Worm (Caenorhabditis elegans) whole organism, early embryonic: ENCODE measurements around the gene btb-9.

Source experiments
- B0310.2 ChIP-seq: sonication (generic microtip); optimal IDR thresholded peaks from 2 replicates; lab custom pipeline; 2016; ENCODE audit warnings: mild to moderate bottlenecking, missing genetic modification characterization, missing compliant biosample characterization
- F13C5.2 ChIP-seq: sonication (generic microtip); optimal IDR thresholded peaks from 2 replicates; lab custom pipeline; 2017; ENCODE audit warnings: mild to moderate bottlenecking, missing genetic modification characterization, inconsistent platforms, missing compliant biosample characterization
- aly-1 ChIP-seq: sonication (generic microtip); optimal IDR thresholded peaks from 2 replicates; lab custom pipeline; 2016; ENCODE audit warnings: missing genetic modification characterization, missing compliant biosample characterization
- ama-1 ChIP-seq: fragments of 150-350 bp; optimal IDR thresholded peaks from 2 replicates; lab custom pipeline; 2014
- ceh-13 ChIP-seq: fragments of 200-800 bp; sonication (Bioruptor generic); optimal IDR thresholded peaks from 2 replicates; lab custom pipeline; 2018; ENCODE audit warnings: mild to moderate bottlenecking, missing genetic modification characterization, missing compliant biosample characterization
- ceh-36 ChIP-seq: sonication (generic microtip); optimal IDR thresholded peaks from 2 replicates; lab custom pipeline; 2016; ENCODE audit warnings: missing genetic modification characterization, inconsistent platforms, missing compliant biosample characterization
- ets-7 ChIP-seq: sonication (generic microtip); optimal IDR thresholded peaks from 2 replicates; lab custom pipeline; 2016; ENCODE audit warnings: missing genotype, missing genetic modification characterization, missing compliant biosample characterization
- flt-1 ChIP-seq: fragments of 200-800 bp; sonication (Bioruptor generic); IDR thresholded peaks from 2 replicates; pipeline ENCODE4 v1.3.6; 2022; ENCODE audit warnings: missing genetic modification characterization, missing compliant biosample characterization
- hmbx-1 ChIP-seq: sonication (generic microtip); optimal IDR thresholded peaks from 2 replicates; lab custom pipeline; 2016; ENCODE audit warnings: mild to moderate bottlenecking, missing genetic modification characterization, missing compliant biosample characterization
- hmg-4 ChIP-seq: fragments of 200-800 bp; sonication (Bioruptor generic); optimal IDR thresholded peaks from 2 replicates; lab custom pipeline; 2018; ENCODE audit warnings: mild to moderate bottlenecking, missing genetic modification characterization, missing compliant biosample characterization
- hnd-1 ChIP-seq: sonication (generic microtip); optimal IDR thresholded peaks from 2 replicates; lab custom pipeline; 2016; ENCODE audit warnings: missing genetic modification characterization, missing compliant biosample characterization
- pes-1 ChIP-seq: fragments of 200-800 bp; sonication (Bioruptor generic); IDR thresholded peaks from 2 replicates; pipeline ENCODE4 v1.3.6; 2022; ENCODE audit warnings: missing genetic modification reagents, missing genetic modification characterization, missing compliant biosample characterization
- scrt-1 ChIP-seq: fragments of 200-800 bp; sonication (Bioruptor generic); IDR thresholded peaks from 2 replicates; pipeline ENCODE4 v1.3.6; 2022; ENCODE audit warnings: missing genetic modification characterization, missing compliant biosample characterization
- sea-1 ChIP-seq: fragments of 200-800 bp; sonication (Bioruptor generic); conservative IDR thresholded peaks from 2 replicates; pipeline ENCODE4 v1.3.6; 2022; ENCODE audit warnings: missing genetic modification characterization, missing compliant biosample characterization
- tbx-11 ChIP-seq: fragments of 200-800 bp; sonication (Bioruptor generic); IDR thresholded peaks from 2 replicates; pipeline ENCODE4 v1.3.6; 2022; ENCODE audit warnings: missing genetic modification characterization, missing compliant biosample characterization
- tbx-37 ChIP-seq: fragments of 200-800 bp; sonication (Bioruptor generic); conservative IDR thresholded peaks from 2 replicates; pipeline ENCODE4 v1.3.6; 2022; ENCODE audit warnings: missing genetic modification reagents, missing genetic modification characterization, missing compliant biosample characterization
- tra-4 ChIP-seq: sonication (generic microtip); optimal IDR thresholded peaks from 2 replicates; lab custom pipeline; 2017; ENCODE audit warnings: missing genetic modification characterization, missing compliant biosample characterization

Gene btb-9

DNA sequence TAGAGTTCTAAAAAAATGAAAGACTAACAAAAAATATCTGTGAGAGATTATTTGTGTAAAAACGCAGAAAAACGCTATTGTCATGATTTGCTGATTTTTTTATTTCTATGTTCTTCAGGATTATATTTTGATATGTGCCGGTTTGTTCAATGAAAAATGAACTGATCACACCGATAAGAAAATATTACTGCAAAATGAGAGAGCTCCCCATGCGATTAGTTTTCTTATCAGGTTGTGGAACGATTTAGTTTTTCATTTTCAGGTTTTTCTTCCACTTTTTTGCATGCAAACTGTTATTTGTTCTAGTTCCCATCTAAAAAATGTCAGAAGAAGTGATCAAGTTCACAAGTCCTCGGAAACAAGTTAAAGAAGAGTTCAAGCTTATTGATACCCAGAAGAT is at the start of gene btb-9:
Gene btb-9 (plus strand): TSS at position 254 of the 400 bp plus-strand sequence.
- TF ChIP-seq tbx-11 (GFP tag; lab: Robert Waterston, UW) (no peak), sea-1 (GFP tag; lab: Robert Waterston, UW) (no peak), ama-1 (lab: Kevin White, UChicago) (no peak), F13C5.2 (no peak)

DNA sequence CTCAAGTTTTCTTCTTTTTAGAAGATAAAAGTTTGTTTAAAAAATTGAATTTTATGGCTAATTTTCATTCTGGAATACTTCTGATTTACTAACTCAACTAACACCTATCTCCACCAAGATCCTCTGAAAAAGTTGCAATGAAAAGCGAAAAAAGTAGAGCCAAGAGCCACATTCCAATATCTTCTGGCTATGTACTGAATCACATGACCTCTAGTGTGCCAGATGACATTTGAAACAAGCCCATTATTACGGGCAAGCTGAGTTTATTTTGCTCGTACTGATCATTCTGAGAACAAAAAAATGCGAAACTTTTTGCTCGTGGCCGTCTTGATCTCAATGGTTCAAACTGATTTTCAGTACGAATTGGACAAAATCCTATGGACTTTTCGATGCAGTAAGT is 49.2 kb upstream of the btb-9 start, which contains the start of gene irld-36:
Gene irld-36 (plus strand): TSS at position 301 of the 400 bp plus-strand sequence.
- TF ChIP-seq tbx-37 (GFP tag; lab: Robert Waterston, UW) (no peak), pes-1 (GFP tag; lab: Robert Waterston, UW) (no peak), hmbx-1 (no peak), B0310.2 (tag; lab: Kevin White, UChicago) (no peak), scrt-1 (no peak), flt-1 (GFP tag; lab: Robert Waterston, UW) (no peak), aly-1 (no peak), tbx-11 (GFP tag; lab: Robert Waterston, UW) (no peak), sea-1 (GFP tag; lab: Robert Waterston, UW) (no peak), hmg-4 (no peak)

ce11 chrII:1682218-1682617 is 46.1 kb upstream of the btb-9 start, which contains the start of gene fbxb-26:
Gene fbxb-26 (plus strand): TSS chrII:1682518.
- no peak for TF ChIP-seq tbx-11 (GFP tag; lab: Robert Waterston, UW)
- no peak for TF ChIP-seq sea-1 (GFP tag; lab: Robert Waterston, UW)
- TF ChIP-seq hnd-1: no peak
- TF ChIP-seq flt-1 (GFP tag; lab: Robert Waterston, UW): no peak
- no peak for TF ChIP-seq hmbx-1
- no peak for TF ChIP-seq tra-4
- TF ChIP-seq ceh-13 (GFP tag; lab: Kevin White, UChicago): no peak
- TF ChIP-seq pes-1 (GFP tag; lab: Robert Waterston, UW): no peak
- no peak for TF ChIP-seq scrt-1
- no peak for TF ChIP-seq hmg-4
- TF ChIP-seq tbx-37 (GFP tag; lab: Robert Waterston, UW): no peak
- TF ChIP-seq ama-1 (lab: Kevin White, UChicago): no peak
- no peak for TF ChIP-seq ceh-36 (tag; lab: Kevin White, UChicago)
- no peak for TF ChIP-seq B0310.2 (tag; lab: Kevin White, UChicago)
- no peak for TF ChIP-seq aly-1
- no peak for TF ChIP-seq F13C5.2

DNA sequence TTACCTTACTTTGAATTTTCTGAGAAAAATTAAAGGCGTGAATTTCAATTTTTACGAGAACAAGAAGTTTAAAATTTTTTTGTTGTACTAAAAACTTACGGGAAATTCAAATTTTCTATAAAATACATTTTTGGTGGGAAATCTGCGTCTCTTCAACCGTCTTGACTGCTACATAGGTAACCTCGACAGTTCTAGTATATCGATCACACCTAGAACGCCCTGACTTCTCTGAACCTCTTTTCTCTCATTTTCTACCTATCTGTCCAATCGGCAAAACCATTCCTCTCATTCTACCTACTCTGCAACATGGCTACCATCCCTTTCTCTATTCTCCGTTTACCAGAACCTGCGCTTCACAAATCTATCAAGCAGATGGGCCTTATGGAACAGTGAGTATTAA is 44.6 kb upstream of the btb-9 start, which contains the start of gene fbxb-25:
Gene fbxb-25 (plus strand): TSS at position 301 of the 400 bp plus-strand sequence.
- no peak for TF ChIP-seq tbx-37 (GFP tag; lab: Robert Waterston, UW)
- no peak for TF ChIP-seq pes-1 (GFP tag; lab: Robert Waterston, UW)
- no peak for TF ChIP-seq B0310.2 (tag; lab: Kevin White, UChicago)
- TF ChIP-seq hmbx-1: no peak
- no peak for TF ChIP-seq F13C5.2
- no peak for TF ChIP-seq ceh-13 (GFP tag; lab: Kevin White, UChicago)
- TF ChIP-seq sea-1 (GFP tag; lab: Robert Waterston, UW): no peak
- TF ChIP-seq ets-7 (tag; lab: Kevin White, UChicago): no peak
- no peak for TF ChIP-seq tbx-11 (GFP tag; lab: Robert Waterston, UW)
- no peak for TF ChIP-seq ama-1 (lab: Kevin White, UChicago)
- no peak for TF ChIP-seq hnd-1
- no peak for TF ChIP-seq aly-1
- TF ChIP-seq ceh-36 (tag; lab: Kevin White, UChicago): no peak
- no peak for TF ChIP-seq flt-1 (GFP tag; lab: Robert Waterston, UW)
- TF ChIP-seq tra-4: no peak
- TF ChIP-seq hmg-4: no peak

ce11 chrII:1688813-1689212 is 39.5 kb upstream of the btb-9 start, which contains the start of the genes fbxb-18 and fbxb-19:
Gene fbxb-18 (minus strand): TSS chrII:1688913.
Gene fbxb-19 (minus strand): TSS chrII:1689181.
- TF ChIP-seq ceh-36 (tag; lab: Kevin White, UChicago): no peak
- no peak for TF ChIP-seq scrt-1
- no peak for TF ChIP-seq tra-4
- TF ChIP-seq ceh-13 (GFP tag; lab: Kevin White, UChicago): no peak
- TF ChIP-seq ets-7 (tag; lab: Kevin White, UChicago): no peak
- TF ChIP-seq F13C5.2: no peak
- no peak for TF ChIP-seq B0310.2 (tag; lab: Kevin White, UChicago)
- TF ChIP-seq tbx-37 (GFP tag; lab: Robert Waterston, UW): no peak
- no peak for TF ChIP-seq aly-1
- no peak for TF ChIP-seq flt-1 (GFP tag; lab: Robert Waterston, UW)
- no peak for TF ChIP-seq hnd-1
- TF ChIP-seq ama-1 (lab: Kevin White, UChicago): no peak
- TF ChIP-seq sea-1 (GFP tag; lab: Robert Waterston, UW): no peak
- TF ChIP-seq pes-1 (GFP tag; lab: Robert Waterston, UW): no peak
- TF ChIP-seq hmg-4: no peak
- TF ChIP-seq hmbx-1: no peak
- TF ChIP-seq tbx-11 (GFP tag; lab: Robert Waterston, UW): no peak

ce11 chrII:1691011-1691410 is 37.3 kb upstream of the btb-9 start, which contains the start of gene fbxc-22:
Gene fbxc-22 (minus strand): TSS chrII:1691111.
- TF ChIP-seq flt-1 (GFP tag; lab: Robert Waterston, UW) (no peak), hmbx-1 (no peak), scrt-1 (no peak), sea-1 (GFP tag; lab: Robert Waterston, UW) (no peak), ets-7 (tag; lab: Kevin White, UChicago) (no peak)

DNA sequence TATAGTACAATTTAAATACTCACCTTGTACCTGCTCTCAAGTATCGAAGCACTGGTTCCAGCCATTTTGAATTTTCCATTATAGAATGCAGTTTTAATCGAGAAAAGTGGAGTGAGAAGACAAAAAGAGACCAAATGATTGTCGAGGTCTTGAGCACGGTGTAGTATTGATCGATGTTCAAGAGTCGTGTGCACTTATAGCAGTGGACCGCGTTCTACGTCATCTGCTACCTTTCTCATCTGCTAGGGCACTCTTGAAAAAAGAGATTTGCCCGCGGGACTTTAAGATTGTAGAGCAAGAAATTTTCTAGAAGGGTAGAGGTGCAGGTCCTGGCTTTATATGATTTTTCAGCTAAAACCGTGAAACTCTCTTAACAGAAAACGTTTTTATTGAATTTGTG is 35.5 kb upstream of the btb-9 start, which contains the start of gene fbxc-21:
Gene fbxc-21 (minus strand): TSS at position 101 of the 400 bp plus-strand sequence.
- TF ChIP-seq tbx-11 (GFP tag; lab: Robert Waterston, UW) (no peak), flt-1 (GFP tag; lab: Robert Waterston, UW) (no peak), sea-1 (GFP tag; lab: Robert Waterston, UW) (no peak), ets-7 (tag; lab: Kevin White, UChicago) (no peak), ceh-13 (GFP tag; lab: Kevin White, UChicago) (no peak), hmbx-1 (no peak), pes-1 (GFP tag; lab: Robert Waterston, UW) (no peak), hnd-1 (no peak), scrt-1 (no peak), F13C5.2 (no peak), aly-1 (no peak), tbx-37 (GFP tag; lab: Robert Waterston, UW) (no peak), tra-4 (no peak), ceh-36 (tag; lab: Kevin White, UChicago) (no peak), hmg-4 (no peak), ama-1 (lab: Kevin White, UChicago) (no peak), B0310.2 (tag; lab: Kevin White, UChicago) (no peak)
